Worm (Caenorhabditis elegans) whole organism, L4 larva: ENCODE results near the gene znf-782.

ENCODE experiments used
- D1046.2 ChIP-seq: fragments of 200-800 bp; sonication (Bioruptor generic); IDR thresholded peaks from 2 replicates; pipeline ENCODE4 v1.3.6; 2022; ENCODE audit warnings: missing genetic modification characterization, missing compliant biosample characterization
- F37D6.2 ChIP-seq: sonication (generic microtip); optimal IDR thresholded peaks from 2 replicates; lab custom pipeline; 2016; ENCODE audit warnings: mild to moderate bottlenecking, missing genetic modification characterization, missing compliant biosample characterization
- F49E8.2 ChIP-seq: sonication (generic microtip); optimal IDR thresholded peaks from 2 replicates; lab custom pipeline; 2016; ENCODE audit warnings: missing compliant biosample characterization, mild to moderate bottlenecking, missing genetic modification characterization, borderline replicate concordance
- T26A8.4 ChIP-seq: fragments of 200-800 bp; sonication (Bioruptor generic); IDR thresholded peaks from 2 replicates; pipeline ENCODE4 v1.3.6; 2022; ENCODE audit warnings: missing genetic modification characterization, missing compliant biosample characterization
- Y75B8A.6 ChIP-seq: fragments of 200-800 bp; sonication (Bioruptor generic); IDR thresholded peaks from 2 replicates; pipeline ENCODE4 v1.3.6; 2022; ENCODE audit warnings: missing genetic modification reagents, missing genetic modification characterization, missing compliant biosample characterization
- ZK337.2 ChIP-seq: fragments of 200-800 bp; sonication (Bioruptor generic); IDR thresholded peaks from 2 replicates; pipeline ENCODE4 v1.3.6; 2022; ENCODE audit warnings: missing genetic modification reagents, missing genetic modification characterization, missing compliant biosample characterization
- ZK546.5 ChIP-seq, 2 experiments: sonication (generic microtip); optimal IDR thresholded peaks; 2 replicates each; lab custom pipeline; 2017; ENCODE audit warnings: missing biosample characterization in 2 of 2, missing genetic modification characterization in 2 of 2
- aha-1 ChIP-seq: fragments of 150-350 bp; peaks from one replicate; lab custom pipeline; 2014; ENCODE audit warnings: missing biosample characterization, missing genetic modification characterization
- ceh-20 ChIP-seq: fragments of 200-800 bp; sonication (Bioruptor generic); IDR thresholded peaks from 2 replicates; pipeline ENCODE4 v1.3.6; 2022; ENCODE audit warnings: missing genetic modification reagents, missing genetic modification characterization, missing compliant biosample characterization
- ceh-28 ChIP-seq: fragments of 150-350 bp; optimal IDR thresholded peaks from 2 replicates; lab custom pipeline; 2014; ENCODE audit warnings: missing biosample characterization, missing genetic modification reagents, missing genetic modification characterization
- ceh-44 ChIP-seq: fragments of 200-800 bp; sonication (Bioruptor generic); IDR thresholded peaks from 2 replicates; pipeline ENCODE4 v1.3.6; 2022; ENCODE audit warnings: missing genetic modification reagents, missing genetic modification characterization, missing compliant biosample characterization
- ces-1 ChIP-seq: fragments of 150-350 bp; sonication (generic microtip); optimal IDR thresholded peaks from 4 replicates; lab custom pipeline; 2014; ENCODE audit warnings: missing biosample characterization, missing genetic modification reagents, missing genetic modification characterization
- cey-2 ChIP-seq: sonication (generic microtip); optimal IDR thresholded peaks from 3 replicates; lab custom pipeline; 2017; ENCODE audit warnings: missing genetic modification characterization, mild to moderate bottlenecking, missing compliant biosample characterization, antibody characterized with exemption, borderline replicate concordance; ENCODE audit not compliant: insufficient read depth
- daf-16 ChIP-seq, 3 experiments: sonication (generic microtip); optimal IDR thresholded peaks; 2 replicates each; lab custom pipeline; 2016 to 2017; ENCODE audit warnings: missing genetic modification characterization in 3 of 3, missing genetic modification reagents in 3 of 3, mild to moderate bottlenecking in 2 of 3, missing compliant biosample characterization in 2 of 3, missing biosample characterization in 1 of 3, moderate library complexity in 1 of 3
- dmd-8 ChIP-seq: fragments of 200-800 bp; sonication (Bioruptor generic); IDR thresholded peaks from 2 replicates; pipeline ENCODE4 v1.3.6; 2022; ENCODE audit warnings: missing genetic modification characterization, missing compliant biosample characterization
- dpl-1 ChIP-seq: fragments of 150-350 bp; optimal IDR thresholded peaks from 2 replicates; lab custom pipeline; 2014; ENCODE audit warnings: missing biosample characterization, missing genetic modification reagents, missing genetic modification characterization
- dve-1 ChIP-seq: sonication (generic microtip); optimal IDR thresholded peaks from 2 replicates; lab custom pipeline; 2017; ENCODE audit warnings: antibody characterized with exemption, mild to moderate bottlenecking, missing genetic modification characterization, missing compliant biosample characterization; ENCODE audit not compliant: insufficient read depth
- egl-43 ChIP-seq: fragments of 200-800 bp; sonication (Bioruptor generic); IDR thresholded peaks from 2 replicates; pipeline ENCODE4 v1.3.6; 2022; ENCODE audit warnings: missing genetic modification reagents, missing genetic modification characterization, missing compliant biosample characterization
- fkh-10 ChIP-seq: fragments of 150-350 bp; optimal IDR thresholded peaks from 2 replicates; lab custom pipeline; 2014; ENCODE audit warnings: missing biosample characterization, missing genetic modification reagents, missing genetic modification characterization
- gei-8 ChIP-seq: fragments of 200-800 bp; sonication (Bioruptor generic); optimal IDR thresholded peaks from 2 replicates; lab custom pipeline; 2018; ENCODE audit warnings: mild to moderate bottlenecking, missing genetic modification characterization, missing compliant biosample characterization
- hif-1 ChIP-seq, 2 experiments: sonication (generic microtip); optimal IDR thresholded peaks; 2 replicates each; lab custom pipeline; 2016 to 2017; ENCODE audit warnings: missing compliant biosample characterization in 2 of 2, missing genetic modification characterization in 2 of 2, missing genetic modification reagents in 2 of 2, missing genotype in 2 of 2, mild to moderate bottlenecking in 1 of 2
- hlh-11 ChIP-seq: fragments of 200-800 bp; sonication (Bioruptor generic); optimal IDR thresholded peaks from 2 replicates; lab custom pipeline; 2018; ENCODE audit warnings: mild to moderate bottlenecking, missing genetic modification characterization, missing compliant biosample characterization
- hlh-30 ChIP-seq: sonication (generic microtip); optimal IDR thresholded peaks from 2 replicates; lab custom pipeline; 2017; ENCODE audit warnings: antibody characterized with exemption, mild to moderate bottlenecking, missing genetic modification characterization, missing compliant biosample characterization; ENCODE audit not compliant: insufficient read depth
- lin-13 ChIP-seq: fragments of 150-350 bp; optimal IDR thresholded peaks from 2 replicates; lab custom pipeline; 2014; ENCODE audit warnings: missing biosample characterization, missing genetic modification reagents, missing genetic modification characterization
- madf-9 ChIP-seq: fragments of 200-800 bp; sonication (Bioruptor generic); conservative IDR thresholded peaks from 2 replicates; pipeline ENCODE4 v1.3.6; 2022; ENCODE audit warnings: missing genetic modification reagents, missing genetic modification characterization, missing compliant biosample characterization
- mdl-1 ChIP-seq, 2 experiments: fragments of 150-350 bp in 1 of 2; sonication (generic microtip) in 1 of 2; optimal IDR thresholded peaks; 2 replicates each; lab custom pipeline; 2014 to 2017; ENCODE audit warnings: missing biosample characterization in 2 of 2, missing genetic modification characterization in 2 of 2
- mdt-29 ChIP-seq: fragments of 200-800 bp; sonication (Bioruptor generic); IDR thresholded peaks from 2 replicates; pipeline ENCODE4 v1.3.6; 2022; ENCODE audit warnings: missing genetic modification reagents, missing genetic modification characterization, missing compliant biosample characterization
- mxl-2 ChIP-seq: fragments of 200-800 bp; sonication (Bioruptor generic); conservative IDR thresholded peaks from 2 replicates; pipeline ENCODE4 v1.3.6; 2022; ENCODE audit warnings: missing genetic modification reagents, missing genetic modification characterization, missing compliant biosample characterization
- nhr-10 ChIP-seq: fragments of 150-350 bp; optimal IDR thresholded peaks from 2 replicates; lab custom pipeline; 2014; ENCODE audit warnings: missing biosample characterization, missing genetic modification characterization
- nhr-11 ChIP-seq: fragments of 150-350 bp; optimal IDR thresholded peaks from 2 replicates; lab custom pipeline; 2014; ENCODE audit warnings: missing biosample characterization, missing genetic modification characterization
- nhr-111 ChIP-seq: fragments of 200-800 bp; sonication (Bioruptor generic); optimal IDR thresholded peaks from 2 replicates; lab custom pipeline; 2018; ENCODE audit warnings: mild to moderate bottlenecking, missing genetic modification characterization, missing compliant biosample characterization
- nhr-25 ChIP-seq: sonication (generic microtip); optimal IDR thresholded peaks from 2 replicates; lab custom pipeline; 2017; ENCODE audit warnings: missing genetic modification characterization, mild to moderate bottlenecking, missing compliant biosample characterization, antibody characterized with exemption, moderate library complexity, borderline replicate concordance; ENCODE audit not compliant: insufficient read depth
- nhr-28 ChIP-seq: fragments of 150-350 bp; optimal IDR thresholded peaks from 2 replicates; lab custom pipeline; 2014; ENCODE audit warnings: missing biosample characterization, missing genetic modification characterization
- nhr-41 ChIP-seq: fragments of 200-800 bp; sonication (Bioruptor generic); IDR thresholded peaks from 2 replicates; pipeline ENCODE4 v1.3.6; 2022; ENCODE audit warnings: missing genetic modification reagents, missing genetic modification characterization, missing compliant biosample characterization
- nhr-42 ChIP-seq: fragments of 200-800 bp; sonication (Bioruptor generic); IDR thresholded peaks from 2 replicates; pipeline ENCODE4 v1.3.6; 2022; ENCODE audit warnings: missing genetic modification characterization, missing compliant biosample characterization
- nhr-48 ChIP-seq: sonication (generic microtip); optimal IDR thresholded peaks from 2 replicates; lab custom pipeline; 2016; ENCODE audit warnings: mild to moderate bottlenecking, missing genetic modification characterization, missing compliant biosample characterization
- php-3 ChIP-seq: fragments of 200-800 bp; sonication (Bioruptor generic); IDR thresholded peaks from 2 replicates; pipeline ENCODE4 v1.3.6; 2022; ENCODE audit warnings: missing genetic modification reagents, missing genetic modification characterization, missing compliant biosample characterization
- pqm-1 ChIP-seq: sonication (generic microtip); optimal IDR thresholded peaks from 2 replicates; lab custom pipeline; 2017; ENCODE audit warnings: missing biosample characterization, missing genetic modification characterization
- rbr-2 ChIP-seq: sonication (generic microtip); optimal IDR thresholded peaks from 2 replicates; lab custom pipeline; 2016; ENCODE audit warnings: missing genotype, missing genetic modification characterization, missing compliant biosample characterization
- saeg-2 ChIP-seq: fragments of 200-800 bp; sonication (Bioruptor generic); IDR thresholded peaks from 2 replicates; pipeline ENCODE4 v1.3.6; 2022; ENCODE audit warnings: missing genetic modification reagents, missing genetic modification characterization, missing compliant biosample characterization
- set-16 ChIP-seq: fragments of 200-800 bp; sonication (Bioruptor generic); IDR thresholded peaks from 2 replicates; pipeline ENCODE4 v1.3.6; 2022; ENCODE audit warnings: missing genetic modification reagents, missing genetic modification characterization, missing compliant biosample characterization
- skn-1 ChIP-seq: fragments of 150-350 bp; optimal IDR thresholded peaks from 2 replicates; lab custom pipeline; 2014; ENCODE audit warnings: missing biosample characterization, missing genetic modification characterization
- snpc-1.2 ChIP-seq: fragments of 200-800 bp; sonication (Bioruptor generic); IDR thresholded peaks from 2 replicates; pipeline ENCODE4 v1.3.6; 2022; ENCODE audit warnings: missing genetic modification reagents, missing genetic modification characterization, missing compliant biosample characterization
- snpc-4 ChIP-seq: fragments of 150-350 bp; optimal IDR thresholded peaks from 2 replicates; lab custom pipeline; 2014; ENCODE audit warnings: missing biosample characterization, missing genetic modification characterization
- spr-3 ChIP-seq: fragments of 200-800 bp; sonication (Bioruptor generic); optimal IDR thresholded peaks from 2 replicates; lab custom pipeline; 2018; ENCODE audit warnings: mild to moderate bottlenecking, missing genetic modification characterization, missing compliant biosample characterization
- tra-1 ChIP-seq: fragments of 200-800 bp; sonication (Bioruptor generic); IDR thresholded peaks from 2 replicates; pipeline ENCODE4 v1.3.6; 2022; ENCODE audit warnings: missing genetic modification reagents, missing genetic modification characterization, missing compliant biosample characterization
- vab-7 ChIP-seq: fragments of 200-800 bp; sonication (Bioruptor generic); IDR thresholded peaks from 2 replicates; pipeline ENCODE4 v1.3.6; 2022; ENCODE audit warnings: missing genetic modification reagents, missing genetic modification characterization, missing compliant biosample characterization
- zag-1 ChIP-seq: fragments of 150-350 bp; optimal IDR thresholded peaks from 2 replicates; lab custom pipeline; 2014; ENCODE audit warnings: missing biosample characterization, missing genetic modification characterization
- zfp-3 ChIP-seq: fragments of 200-800 bp; sonication (Bioruptor generic); conservative IDR thresholded peaks from 2 replicates; pipeline ENCODE4 v1.3.6; 2022; ENCODE audit warnings: missing genetic modification reagents, missing genetic modification characterization, missing compliant biosample characterization
- ztf-7 ChIP-seq: fragments of 150-350 bp; optimal IDR thresholded peaks from 2 replicates; lab custom pipeline; 2014; ENCODE audit warnings: missing biosample characterization, missing genetic modification characterization

znf-782 gene

ce11 chrIV:1070383-1070782, 3.1 kb upstream of the znf-782 start:
- no peak for TF ChIP-seq dmd-8
- TF ChIP-seq mxl-2 (GFP tag; lab: Robert Waterston, UW): no peak
- peak; percentile 56 for TF ChIP-seq dpl-1 (GFP tag; lab: Kevin White, UChicago)
- no peak for TF ChIP-seq mdt-29
- peak in 1 of 2 experiments; percentile 86 for TF ChIP-seq daf-16 (GFP tag; optimal IDR thresholded peaks at IDR 0.05; lab: Kevin White, UChicago)
- TF ChIP-seq daf-16 (tag; optimal IDR thresholded peaks at IDR 0.05; lab: Kevin White, UChicago): peak; percentile 89
- TF ChIP-seq mdl-1 (tag; optimal IDR thresholded peaks at IDR 0.05; lab: Kevin White, UChicago): peak; percentile 86 to 94
- TF ChIP-seq hif-1 (tag; optimal IDR thresholded peaks at IDR 0.05; lab: Kevin White, UChicago): peak; percentile 2 to 89
- no peak for TF ChIP-seq skn-1 (tag; lab: Kevin White, UChicago)
- TF ChIP-seq F37D6.2 (tag; lab: Kevin White, UChicago): peak; percentile 81
- TF ChIP-seq zag-1 (tag; lab: Kevin White, UChicago): peak; percentile 43
- peak; percentile 94 for TF ChIP-seq hlh-30
- no peak for TF ChIP-seq ceh-28 (tag; lab: Kevin White, UChicago)
- no peak for TF ChIP-seq ceh-44 (GFP tag; lab: Robert Waterston, UW)
- TF ChIP-seq rbr-2: peak; percentile 91
- no peak for TF ChIP-seq Y75B8A.6
- peak; percentile 97 for TF ChIP-seq dve-1 (tag; lab: Kevin White, UChicago)
- TF ChIP-seq snpc-1.2: 0 out of 2 replicates have a peak, but pooled peaks have one; percentile 46
- no peak for TF ChIP-seq spr-3 (GFP tag; lab: Kevin White, UChicago)
- TF ChIP-seq ztf-7 (tag; lab: Kevin White, UChicago): no peak
- no peak for TF ChIP-seq D1046.2
- no peak for TF ChIP-seq nhr-41
- no peak for TF ChIP-seq snpc-4
- peak in 1 of 2 experiments; percentile 17 for TF ChIP-seq ZK546.5 (tag; optimal IDR thresholded peaks at IDR 0.05; lab: Kevin White, UChicago)
- TF ChIP-seq vab-7: no peak
- TF ChIP-seq fkh-10 (GFP tag; lab: Kevin White, UChicago): peak; percentile 97
- peak; percentile 99 for TF ChIP-seq hlh-11
- peak; percentile 67 for TF ChIP-seq lin-13 (GFP tag; lab: Kevin White, UChicago)
- peak; percentile 88 for TF ChIP-seq T26A8.4 (GFP tag; lab: Robert Waterston, UW)
- TF ChIP-seq nhr-42 (GFP tag; lab: Robert Waterston, UW): peak; percentile 81
- TF ChIP-seq nhr-25 (tag; lab: Kevin White, UChicago): no peak
- TF ChIP-seq tra-1: peak; percentile 62; the same call in 1 of the 2 replicates
- peak; percentile 90 for TF ChIP-seq ceh-20 (GFP tag; lab: Robert Waterston, UW)
- peak; percentile 59; the same call in 1 of the 2 replicates for TF ChIP-seq php-3 (GFP tag; lab: Robert Waterston, UW)
- no peak for TF ChIP-seq F49E8.2 (tag; lab: Kevin White, UChicago)
- TF ChIP-seq gei-8 (GFP tag; lab: Kevin White, UChicago): no peak
- peak; percentile 34 for TF ChIP-seq nhr-10 (tag; lab: Kevin White, UChicago)
- TF ChIP-seq zfp-3: no peak
- no peak for TF ChIP-seq ZK337.2 (GFP tag; lab: Robert Waterston, UW)
- TF ChIP-seq aha-1 (tag; lab: Kevin White, UChicago): peak; percentile 79
- TF ChIP-seq nhr-11 (tag; lab: Kevin White, UChicago): peak; percentile 85
- peak; percentile 54 for TF ChIP-seq nhr-28 (tag; lab: Kevin White, UChicago)
- TF ChIP-seq egl-43: peak; percentile 80
- no peak for TF ChIP-seq ces-1 (GFP tag; lab: Kevin White, UChicago)
- TF ChIP-seq nhr-48 (tag; lab: Kevin White, UChicago): peak; percentile 86
- TF ChIP-seq cey-2: no peak
- TF ChIP-seq pqm-1 (tag; lab: Kevin White, UChicago): peak; percentile 11
- 0 out of 2 replicates have a peak, but pooled peaks have one; percentile 26 for TF ChIP-seq madf-9 (GFP tag; lab: Robert Waterston, UW)
- TF ChIP-seq set-16 (GFP tag; lab: Robert Waterston, UW): peak; percentile 95
- no peak for TF ChIP-seq nhr-111 (GFP tag; lab: Kevin White, UChicago)
- peak; percentile 88 for TF ChIP-seq saeg-2 (GFP tag; lab: Robert Waterston, UW)
